Worm (Caenorhabditis elegans) whole organism, L2 larva: ENCODE data around the gene R74.2.

Source experiments
- ZK546.5 ChIP-seq: sonication (generic microtip); optimal IDR thresholded peaks from 2 replicates; lab custom pipeline; 2017; ENCODE audit warnings: missing biosample characterization, missing genetic modification characterization
- ama-1 ChIP-seq: fragments of 150-350 bp; optimal IDR thresholded peaks from 2 replicates; lab custom pipeline; 2018; ENCODE audit warnings: inconsistent platforms
- dmd-4 ChIP-seq: sonication (generic microtip); optimal IDR thresholded peaks from 2 replicates; lab custom pipeline; 2017; ENCODE audit warnings: missing biosample characterization, missing genetic modification characterization
- nhr-12 ChIP-seq: fragments of 150-350 bp; optimal IDR thresholded peaks from 2 replicates; lab custom pipeline; 2014; ENCODE audit warnings: missing biosample characterization, missing genetic modification characterization
- nhr-25 ChIP-seq: fragments of 150-350 bp; sonication (generic microtip); optimal IDR thresholded peaks from 3 replicates; lab custom pipeline; 2014; ENCODE audit warnings: missing biosample characterization, missing genetic modification characterization
- zag-1 ChIP-seq: fragments of 150-350 bp; optimal IDR thresholded peaks from 2 replicates; lab custom pipeline; 2014; ENCODE audit warnings: missing biosample characterization, missing genetic modification characterization

DNA sequence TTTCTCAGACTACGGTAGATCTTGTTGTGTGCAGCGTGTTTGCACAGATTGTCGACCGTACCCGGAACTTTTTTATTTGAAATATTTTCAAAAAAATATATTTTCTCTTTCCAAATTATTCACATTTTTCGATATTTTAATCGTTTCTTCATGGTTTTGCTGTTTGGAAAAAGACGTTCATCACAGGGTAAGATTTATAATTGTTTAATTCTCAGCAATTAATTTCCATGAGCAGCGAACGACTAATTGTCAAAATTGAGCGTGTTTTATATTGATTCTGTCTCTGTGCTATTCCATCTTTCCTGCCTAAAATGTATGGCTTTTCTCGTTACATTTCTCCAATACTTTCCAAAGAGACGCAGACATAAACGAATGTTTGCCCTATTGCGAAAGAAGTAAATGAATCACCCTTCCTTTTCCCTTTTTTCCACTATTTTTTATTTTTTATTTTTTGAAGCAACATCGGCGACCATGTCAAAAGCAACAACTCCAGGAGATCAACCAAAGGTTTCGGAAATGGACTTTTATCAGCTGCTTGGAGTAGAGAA is 3.2 kb downstream of the R74.2 start, which contains the start of gene dnj-16:
- TF ChIP-seq nhr-12, result no peak
- no peak for TF ChIP-seq dmd-4 (tag; lab: Kevin White, UChicago)
- TF ChIP-seq ama-1, result no peak
- no peak for TF ChIP-seq zag-1 (tag; lab: Kevin White, UChicago)
- no peak for TF ChIP-seq nhr-25 (tag; lab: Kevin White, UChicago)
- TF ChIP-seq ZK546.5 (tag; lab: Kevin White, UChicago), result no peak
